Fruit fly (Drosophila melanogaster) whole organism, prepupa: Measurements from ENCODE around the gene CG12010.

ENCODE experiments used
- Blimp-1 ChIP-seq: fragments of 200-800 bp; sonication (Bioruptor generic); optimal IDR thresholded peaks from 3 replicates; lab custom pipeline; 2017; ENCODE audit warnings: missing biosample characterization, missing genetic modification characterization, mild to moderate bottlenecking, moderate library complexity, missing genetic modification reagents
- CG10631 ChIP-seq: fragments of 200-800 bp; sonication (Bioruptor generic); optimal IDR thresholded peaks from 2 replicates; lab custom pipeline; 2016; ENCODE audit warnings: missing biosample characterization, missing genetic modification characterization
- CG10669 ChIP-seq: fragments of 200-800 bp; sonication (Bioruptor generic); optimal IDR thresholded peaks from 3 replicates; lab custom pipeline; 2018; ENCODE audit warnings: missing biosample characterization, mild to moderate bottlenecking, missing genetic modification characterization, moderate library complexity
- CG11294 ChIP-seq: fragments of 200-800 bp; sonication (Bioruptor generic); IDR thresholded peaks from 2 replicates; pipeline ENCODE4 v1.3.6; 2022; ENCODE audit warnings: missing biosample characterization, missing genetic modification characterization
- CG11762 ChIP-seq: fragments of 200-800 bp; sonication (Bioruptor generic); optimal IDR thresholded peaks from 3 replicates; lab custom pipeline; 2016; ENCODE audit warnings: missing biosample characterization, missing genetic modification characterization; ENCODE audit not compliant: insufficient read depth
- CG15336 ChIP-seq: fragments of 200-800 bp; sonication (Bioruptor generic); IDR thresholded peaks from 2 replicates; pipeline ENCODE4 v1.3.6; 2022; ENCODE audit warnings: missing biosample characterization, missing genetic modification characterization
- CG1621 ChIP-seq: fragments of 200-800 bp; sonication (Bioruptor generic); optimal IDR thresholded peaks from 3 replicates; lab custom pipeline; 2018; ENCODE audit warnings: missing biosample characterization, mild to moderate bottlenecking, missing genetic modification characterization
- CG16779 ChIP-seq: fragments of 200-800 bp; sonication (Bioruptor generic); optimal IDR thresholded peaks from 3 replicates; lab custom pipeline; 2017; ENCODE audit warnings: missing biosample characterization, mild to moderate bottlenecking, missing genetic modification characterization
- CG31627 ChIP-seq: fragments of 200-800 bp; sonication (Bioruptor generic); optimal IDR thresholded peaks from 3 replicates; lab custom pipeline; 2016; ENCODE audit warnings: missing biosample characterization, missing genetic modification characterization
- CG32006 ChIP-seq: fragments of 200-800 bp; sonication (Bioruptor generic); optimal IDR thresholded peaks from 3 replicates; lab custom pipeline; 2017; ENCODE audit warnings: missing biosample characterization, mild to moderate bottlenecking, missing genetic modification characterization
- CG3919 ChIP-seq: fragments of 200-800 bp; sonication (Bioruptor generic); optimal IDR thresholded peaks from 3 replicates; lab custom pipeline; 2016; ENCODE audit warnings: missing biosample characterization, missing genetic modification characterization
- CG4318 ChIP-seq: fragments of 200-800 bp; sonication (Bioruptor generic); optimal IDR thresholded peaks from 3 replicates; lab custom pipeline; 2017; ENCODE audit warnings: missing biosample characterization, mild to moderate bottlenecking, missing genetic modification characterization
- CG6163 ChIP-seq: fragments of 200-800 bp; sonication (Bioruptor generic); IDR thresholded peaks from 3 replicates; pipeline ENCODE4 v1.3.6; 2022; ENCODE audit warnings: missing biosample characterization, missing genetic modification characterization
- CG6276 ChIP-seq: fragments of 200-800 bp; sonication (Bioruptor generic); optimal IDR thresholded peaks from 2 replicates; lab custom pipeline; 2017; ENCODE audit warnings: missing biosample characterization, mild to moderate bottlenecking, missing genetic modification characterization
- CG6792 ChIP-seq: fragments of 200-800 bp; sonication (Bioruptor generic); optimal IDR thresholded peaks from 3 replicates; lab custom pipeline; 2016; ENCODE audit warnings: missing biosample characterization, missing genetic modification characterization
- CG6808 ChIP-seq: fragments of 200-800 bp; sonication (Bioruptor generic); optimal IDR thresholded peaks from 3 replicates; lab custom pipeline; 2017; ENCODE audit warnings: missing biosample characterization, missing genetic modification characterization, mild to moderate bottlenecking, moderate library complexity, missing genetic modification reagents
- CG6854 ChIP-seq: fragments of 200-800 bp; sonication (Bioruptor generic); optimal IDR thresholded peaks from 2 replicates; lab custom pipeline; 2017; ENCODE audit warnings: missing biosample characterization, mild to moderate bottlenecking, missing genetic modification characterization
- CG8119 ChIP-seq: fragments of 200-800 bp; sonication (Bioruptor generic); IDR thresholded peaks from 3 replicates; pipeline ENCODE4 v1.3.6; 2022; ENCODE audit warnings: missing biosample characterization, missing genetic modification characterization
- CG8319 ChIP-seq: fragments of 200-800 bp; sonication (Bioruptor generic); optimal IDR thresholded peaks from 3 replicates; lab custom pipeline; 2016; ENCODE audit warnings: missing biosample characterization, missing genetic modification characterization
- CG8632 ChIP-seq: fragments of 200-800 bp; sonication (Bioruptor generic); optimal IDR thresholded peaks from 3 replicates; lab custom pipeline; 2016; ENCODE audit warnings: missing biosample characterization, missing genetic modification characterization
- CG9139 ChIP-seq: fragments of 200-800 bp; sonication (Bioruptor generic); optimal IDR thresholded peaks from 3 replicates; lab custom pipeline; 2017; ENCODE audit warnings: missing biosample characterization, mild to moderate bottlenecking, missing genetic modification characterization
- Eip78C ChIP-seq: fragments of 200-800 bp; sonication (Bioruptor generic); peaks from one replicate; lab custom pipeline; 2016; ENCODE audit warnings: missing biosample characterization, missing genetic modification characterization
- Ets21C ChIP-seq: fragments of 200-800 bp; sonication (Bioruptor generic); optimal IDR thresholded peaks from 3 replicates; lab custom pipeline; 2016; ENCODE audit warnings: missing biosample characterization, missing genetic modification characterization
- Ets96B ChIP-seq: fragments of 200-800 bp; optimal IDR thresholded peaks from 2 replicates; lab custom pipeline; 2019; ENCODE audit warnings: missing biosample characterization, mild to moderate bottlenecking, missing genetic modification characterization, moderate library complexity
- Gug ChIP-seq: fragments of 200-800 bp; sonication (Bioruptor generic); IDR thresholded peaks from 2 replicates; pipeline ENCODE4 v1.3.6; 2022; ENCODE audit warnings: missing biosample characterization, missing genetic modification characterization
- Hr38 ChIP-seq: sonication (Bioruptor generic); optimal IDR thresholded peaks from 2 replicates; lab custom pipeline; 2016; ENCODE audit warnings: missing biosample characterization, missing genetic modification characterization
- Hr39 ChIP-seq: fragments of 200-800 bp; sonication (Bioruptor generic); optimal IDR thresholded peaks from 2 replicates; lab custom pipeline; 2016; ENCODE audit warnings: missing biosample characterization, missing genetic modification characterization
- Lpt ChIP-seq: fragments of 200-800 bp; sonication (Bioruptor generic); optimal IDR thresholded peaks from 3 replicates; lab custom pipeline; 2016; ENCODE audit warnings: missing biosample characterization, missing genetic modification characterization
- Met ChIP-seq: fragments of 200-800 bp; sonication (Bioruptor generic); optimal IDR thresholded peaks from 3 replicates; lab custom pipeline; 2016; ENCODE audit warnings: missing biosample characterization, missing genetic modification characterization
- Smox ChIP-seq: fragments of 200-800 bp; sonication (Bioruptor generic); optimal IDR thresholded peaks from 3 replicates; lab custom pipeline; 2016; ENCODE audit warnings: missing biosample characterization, missing genetic modification characterization
- Sox102F ChIP-seq: fragments of 200-800 bp; sonication (Bioruptor generic); optimal IDR thresholded peaks from 2 replicates; lab custom pipeline; 2016; ENCODE audit warnings: missing biosample characterization, mild to moderate bottlenecking, missing genetic modification characterization
- Sox14 ChIP-seq: fragments of 200-800 bp; sonication (Bioruptor generic); optimal IDR thresholded peaks from 3 replicates; lab custom pipeline; 2016; ENCODE audit warnings: missing biosample characterization, missing genetic modification characterization
- achi ChIP-seq: fragments of 200-800 bp; sonication (Bioruptor generic); optimal IDR thresholded peaks from 3 replicates; lab custom pipeline; 2016; ENCODE audit warnings: missing biosample characterization, missing genetic modification characterization
- acj6 ChIP-seq: fragments of 200-800 bp; sonication (Bioruptor generic); optimal IDR thresholded peaks from 3 replicates; lab custom pipeline; 2016; ENCODE audit warnings: missing biosample characterization, missing genetic modification characterization
- cyc ChIP-seq: fragments of 200-800 bp; sonication (Bioruptor generic); optimal IDR thresholded peaks from 3 replicates; lab custom pipeline; 2016; ENCODE audit warnings: missing biosample characterization, missing genetic modification characterization
- dsx ChIP-seq: fragments of 200-800 bp; optimal IDR thresholded peaks from 3 replicates; lab custom pipeline; 2019; ENCODE audit warnings: missing biosample characterization, mild to moderate bottlenecking, missing genetic modification characterization, moderate library complexity; ENCODE audit not compliant: poor library complexity, severe bottlenecking
- eg ChIP-seq: fragments of 200-800 bp; sonication (Bioruptor generic); IDR thresholded peaks from 3 replicates; pipeline ENCODE4 v1.3.6; 2022; ENCODE audit warnings: missing biosample characterization, missing genetic modification characterization
- fd59A ChIP-seq: fragments of 200-800 bp; sonication (Bioruptor generic); optimal IDR thresholded peaks from 2 replicates; lab custom pipeline; 2017; ENCODE audit warnings: missing biosample characterization, mild to moderate bottlenecking, missing genetic modification characterization, missing genetic modification reagents
- fd85E ChIP-seq: fragments of 200-800 bp; sonication (Bioruptor generic); optimal IDR thresholded peaks from 3 replicates; lab custom pipeline; 2016; ENCODE audit warnings: missing biosample characterization, missing genetic modification characterization
- net ChIP-seq: fragments of 200-800 bp; sonication (Bioruptor generic); optimal IDR thresholded peaks from 3 replicates; lab custom pipeline; 2016; ENCODE audit warnings: missing biosample characterization, missing genetic modification characterization
- salr ChIP-seq, 2 experiments: fragments of 200-800 bp; sonication (Bioruptor generic); optimal IDR thresholded peaks; 3 replicates each; lab custom pipeline; 2016 to 2018; ENCODE audit warnings: missing biosample characterization in 2 of 2, missing genetic modification characterization in 2 of 2, mild to moderate bottlenecking in 1 of 2
- spab ChIP-seq: fragments of 200-800 bp; sonication (Bioruptor generic); optimal IDR thresholded peaks from 2 replicates; lab custom pipeline; 2017; ENCODE audit warnings: missing biosample characterization, mild to moderate bottlenecking, missing genetic modification characterization, missing genetic modification reagents
- ss ChIP-seq, 2 experiments: fragments of 200-800 bp; sonication (Bioruptor generic); optimal IDR thresholded peaks; 2 replicates in 1 of 2; 3 replicates in 1 of 2; lab custom pipeline; 2017 to 2018; ENCODE audit warnings: mild to moderate bottlenecking in 2 of 2, missing biosample characterization in 2 of 2, missing genetic modification characterization in 2 of 2, moderate library complexity in 1 of 2
- svp ChIP-seq: fragments of 200-800 bp; sonication (Bioruptor generic); peaks from one replicate; lab custom pipeline; 2016; ENCODE audit warnings: missing biosample characterization, missing genetic modification characterization

CG12010 gene

DNA sequence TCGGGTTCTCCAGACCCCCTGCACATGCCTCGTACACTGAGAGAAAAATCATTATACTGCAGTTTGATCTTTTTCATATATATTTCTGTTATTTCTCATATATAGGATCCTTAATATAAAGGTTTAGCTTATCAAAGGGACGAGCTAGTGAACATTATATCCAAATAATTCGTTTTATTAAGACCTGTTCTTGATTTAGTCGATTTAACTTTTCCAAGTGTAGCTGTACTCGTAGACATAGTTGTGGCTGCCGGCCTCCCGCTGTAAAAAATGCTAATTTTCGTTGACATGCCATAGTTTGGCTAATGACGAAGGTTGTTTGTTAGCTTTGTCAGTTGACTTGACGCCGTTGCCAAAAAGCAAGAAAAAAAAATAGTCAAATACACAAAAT lies 8.4 kb downstream of the CG12010 start (continued):
- TF ChIP-seq Sox14 = peak; percentile 20
- peak; percentile 32 for TF ChIP-seq spab
- no peak for TF ChIP-seq CG6854 (GFP tag; lab: Kevin White, UChicago)
- peak; percentile 22 for TF ChIP-seq fd59A (GFP tag; lab: Kevin White, UChicago)
- TF ChIP-seq CG10669 (GFP tag; lab: Kevin White, UChicago) = peak; percentile 31
- TF ChIP-seq Met = no peak
- TF ChIP-seq CG6163 (GFP tag; lab: Robert Waterston, UW) = peak; percentile 82
- TF ChIP-seq CG32006 (GFP tag; lab: Kevin White, UChicago) = peak; percentile 70
- no peak for TF ChIP-seq CG9139
- TF ChIP-seq cyc = no peak
- TF ChIP-seq achi = peak; percentile 50
- peak; percentile 54 for TF ChIP-seq Ets96B (tag; lab: Kevin White, UChicago)
- TF ChIP-seq CG6808 = peak; percentile 36
- TF ChIP-seq ss (GFP tag; optimal IDR thresholded peaks at IDR 0.05; lab: Kevin White, UChicago) = peak; percentile 25 to 29
- peak; percentile 53 for TF ChIP-seq CG6276 (GFP tag; lab: Kevin White, UChicago)
- peak; percentile 34 for TF ChIP-seq CG4318 (GFP tag; lab: Kevin White, UChicago)
- peak; percentile 45 for TF ChIP-seq svp
- no peak for TF ChIP-seq Sox102F (GFP tag; lab: Kevin White, UChicago)
- TF ChIP-seq Eip78C (GFP tag; lab: Kevin White, UChicago) = peak; percentile 82
- peak; percentile 76 for TF ChIP-seq CG8119 (GFP tag; lab: Robert Waterston, UW)
- peak; percentile 3 for TF ChIP-seq CG6792 (GFP tag; lab: Kevin White, UChicago)
- TF ChIP-seq acj6 = peak; percentile 15
- peak; percentile 61 for TF ChIP-seq dsx (GFP tag; lab: Kevin White, UChicago)
- TF ChIP-seq Blimp-1 = no peak
- peak; percentile 16 for TF ChIP-seq CG16779 (tag; lab: Kevin White, UChicago)
- TF ChIP-seq Gug (GFP tag; lab: Robert Waterston, UW) = peak; percentile 58; the same call in 1 of the 2 replicates
- TF ChIP-seq CG3919 (GFP tag; lab: Kevin White, UChicago) = peak; percentile 54
- TF ChIP-seq CG8319 (GFP tag; lab: Kevin White, UChicago) = no peak
- peak; percentile 58; the same call in 1 of the 2 replicates for TF ChIP-seq CG11294
- TF ChIP-seq Ets21C (GFP tag; lab: Kevin White, UChicago) = no peak
- peak; percentile 5 for TF ChIP-seq CG8632 (GFP tag; lab: Kevin White, UChicago)
- peak; percentile 82 for TF ChIP-seq eg (GFP tag; lab: Robert Waterston, UW)
- TF ChIP-seq net (GFP tag; lab: Kevin White, UChicago) = peak; percentile 36
- TF ChIP-seq Hr39 (GFP tag; lab: Kevin White, UChicago) = no peak
- TF ChIP-seq, all 60 proteins: peak for 38

DNA sequence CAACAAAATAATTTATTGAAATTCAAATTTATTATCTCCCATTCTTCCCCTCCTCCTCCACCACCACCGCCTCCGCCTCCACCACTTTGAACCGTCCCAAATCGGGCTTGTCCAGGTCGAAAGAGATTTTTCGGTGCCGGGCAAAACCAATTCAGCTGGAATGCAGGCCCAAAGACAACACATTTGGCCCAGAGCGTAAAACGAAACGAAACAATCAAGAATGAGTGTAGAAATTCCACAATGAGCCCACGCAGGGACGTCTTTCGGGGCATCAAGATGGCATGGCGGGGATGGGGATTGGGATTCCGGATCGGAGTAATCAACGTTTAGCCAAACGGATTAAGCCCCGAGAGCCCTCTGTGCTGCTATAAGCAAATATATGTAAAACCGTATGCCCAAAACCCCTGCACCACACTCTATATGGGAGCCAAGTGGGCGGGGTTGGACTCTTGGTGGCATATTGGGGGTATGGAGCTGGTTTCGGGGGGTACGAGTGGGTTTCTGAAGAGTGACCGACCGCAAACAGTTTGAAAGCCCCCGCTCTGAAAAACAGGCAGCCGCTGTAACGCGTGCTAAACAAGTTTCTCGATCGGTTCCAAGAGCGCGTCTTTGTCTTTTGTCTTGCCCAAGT lies 10.0 kb downstream of the CG12010 start:
- TF ChIP-seq CG6854 (GFP tag; lab: Kevin White, UChicago) = peak; percentile 48
- no peak for TF ChIP-seq svp
- 0 out of 3 replicates have a peak, but pooled peaks have one; percentile 16 for TF ChIP-seq CG6163 (GFP tag; lab: Robert Waterston, UW)
- peak; percentile 81 for TF ChIP-seq CG1621 (tag; lab: Kevin White, UChicago)
- no peak for TF ChIP-seq spab

DNA sequence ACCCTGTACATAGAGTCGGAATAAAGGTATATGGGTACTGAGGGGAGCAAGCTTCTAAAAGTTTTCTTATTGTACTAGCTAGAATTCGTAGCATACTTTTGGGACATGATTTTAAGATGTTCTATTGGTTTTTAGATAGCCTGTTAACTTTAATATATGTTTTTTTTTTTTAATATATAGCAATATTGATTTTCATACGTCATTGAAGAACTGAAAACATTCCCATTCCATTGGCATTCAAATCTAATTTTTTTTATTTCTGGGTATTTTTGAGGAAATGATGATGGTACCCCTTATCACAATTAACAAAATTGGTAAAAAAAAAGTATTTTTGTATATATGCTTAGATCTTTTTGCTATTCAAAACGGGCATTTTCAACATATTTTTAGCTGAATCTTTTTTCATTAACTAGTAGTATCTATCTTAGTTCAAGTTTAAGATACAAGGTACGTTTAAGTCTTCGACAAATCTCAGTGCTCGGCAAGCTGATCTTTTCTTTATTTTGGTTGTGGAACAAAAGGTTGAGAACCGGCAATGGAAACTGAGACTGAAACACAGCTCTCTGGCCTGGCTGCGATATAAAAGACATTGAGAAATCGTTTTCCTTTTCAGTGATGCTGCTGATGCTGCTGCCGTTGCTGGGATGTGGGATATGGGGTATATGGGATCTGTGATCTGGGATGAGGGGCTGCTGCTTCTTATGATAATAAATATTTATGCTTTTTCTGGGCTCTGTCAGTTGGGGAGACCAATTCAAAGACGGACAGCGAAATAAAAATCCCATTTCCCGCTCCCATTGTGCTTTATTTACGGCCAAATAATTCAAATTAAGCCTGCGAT lies 10.7 kb downstream of the CG12010 start:
- TF ChIP-seq Blimp-1 (peak; percentile 28), Lpt (GFP tag; lab: Kevin White, UChicago) (peak; percentile 38), CG10631 (GFP tag; lab: Kevin White, UChicago) (peak; percentile 59), dsx (GFP tag; lab: Kevin White, UChicago) (peak; percentile 7), ss (GFP tag; optimal IDR thresholded peaks at IDR 0.05; lab: Kevin White, UChicago) (peak in 1 of 2 experiments; percentile 67), Ets96B (tag; lab: Kevin White, UChicago) (peak; percentile 44), Gug (GFP tag; lab: Robert Waterston, UW) (no peak), CG31627 (GFP tag; lab: Kevin White, UChicago) (peak; percentile 61), Sox14 (peak; percentile 55), Met (peak; percentile 67), fd85E (GFP tag; lab: Kevin White, UChicago) (no peak), CG9139 (no peak), Smox (GFP tag; lab: Kevin White, UChicago) (peak; percentile 63), CG16779 (tag; lab: Kevin White, UChicago) (no peak), Hr38 (GFP tag; lab: Kevin White, UChicago) (no peak), CG6792 (GFP tag; lab: Kevin White, UChicago) (peak; percentile 64), salr (GFP tag; optimal IDR thresholded peaks at IDR 0.05; lab: Kevin White, UChicago) (peak; percentile 20 to 85), fd59A (GFP tag; lab: Kevin White, UChicago) (peak; percentile 54), CG15336 (peak; percentile 46), acj6 (peak; percentile 78), CG11762 (peak; percentile 57)
